Fruit fly (Drosophila melanogaster): Measurements from ENCODE around the gene CG42820.

CG42820 gene

DNA sequence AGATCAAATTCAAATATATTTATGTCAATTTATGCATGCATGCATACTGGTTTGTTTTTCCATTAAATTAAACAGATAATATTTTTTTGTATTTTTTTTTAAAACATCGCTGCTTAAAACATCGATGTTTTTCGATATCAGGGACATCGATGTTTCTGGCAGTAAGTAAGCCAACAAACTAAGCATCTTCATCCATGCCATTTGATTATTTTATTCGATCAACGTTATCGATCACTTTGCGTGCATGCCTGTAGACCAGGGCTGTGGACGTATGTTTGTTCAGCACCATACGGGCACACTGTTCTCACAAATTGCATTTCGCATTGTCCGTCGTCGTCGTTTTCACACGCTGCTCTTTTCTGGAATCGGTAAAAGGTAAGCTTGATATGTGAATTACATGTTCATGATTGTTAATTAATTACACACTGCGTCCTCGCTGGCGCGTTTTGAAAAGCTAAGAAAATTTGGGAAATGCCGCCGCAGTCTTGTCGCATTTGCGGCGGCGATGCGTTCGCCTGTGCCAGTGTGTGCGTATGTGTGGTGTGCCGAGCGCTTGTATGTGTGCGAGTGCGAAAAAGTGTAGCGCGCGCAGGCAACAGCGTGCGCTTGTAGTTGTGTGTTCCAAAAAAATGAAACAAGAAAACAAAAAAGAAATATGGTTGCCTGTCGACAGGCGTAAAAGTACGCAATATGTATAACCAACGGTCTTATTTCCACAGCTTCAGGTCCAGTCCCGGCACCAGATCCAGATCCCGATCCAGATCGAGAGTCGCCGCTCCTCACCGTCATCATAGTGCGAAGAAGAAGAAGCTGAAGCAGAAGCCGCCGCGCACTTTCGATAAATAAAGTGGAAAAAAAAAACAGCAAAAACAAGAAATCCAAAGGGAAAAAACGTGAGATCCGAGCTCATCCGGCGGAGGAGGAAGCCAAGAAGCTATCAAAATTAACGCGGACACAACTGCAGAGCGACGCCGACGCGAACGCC lies 11.4 kb upstream of the CG42820 start, which contains the start of gene emb (continued):
- no peak for TF ChIP-seq Smox (GFP tag; optimal IDR thresholded peaks at IDR 0.05)
- no peak for TF ChIP-seq CG8319 (GFP tag; optimal IDR thresholded peaks at IDR 0.05)
- peak; percentile 83 for TF ChIP-seq Eip78C (GFP tag)
- TF ChIP-seq achi (GFP tag; optimal IDR thresholded peaks at IDR 0.05), result no peak
- TF ChIP-seq CG11902 (GFP tag; optimal IDR thresholded peaks at IDR 0.05), result no peak
- no peak for TF ChIP-seq Sox102F (GFP tag; optimal IDR thresholded peaks at IDR 0.05)
- TF ChIP-seq Lpt (GFP tag; optimal IDR thresholded peaks at IDR 0.05), result no peak
- TF ChIP-seq CG8119 (GFP tag; IDR thresholded peaks at IDR 0.05), result peak; percentile 79
- peak; percentile 76 for TF ChIP-seq eg (GFP tag; IDR thresholded peaks at IDR 0.05)
- TF ChIP-seq net (GFP tag; optimal IDR thresholded peaks at IDR 0.05), result no peak
- TF ChIP-seq salr (GFP tag; optimal IDR thresholded peaks at IDR 0.05), result no peak
- TF ChIP-seq CG11294 (GFP tag; IDR thresholded peaks at IDR 0.05), result no peak
- peak; percentile 11 for TF ChIP-seq Blimp-1 (GFP tag; optimal IDR thresholded peaks at IDR 0.05)

dm6 chr2L:8402928-8403285 lies 10.7 kb upstream of the CG42820 start, which contains the start of gene fy:
fy (minus strand) TSS chr2L:8403280.
- TF ChIP-seq CG8319 (GFP tag; optimal IDR thresholded peaks at IDR 0.05) (no peak), Eip75B (GFP tag; optimal IDR thresholded peaks at IDR 0.05) (no peak), Eip78C (GFP tag) (no peak), OdsH (GFP tag; optimal IDR thresholded peaks at IDR 0.05) (no peak), CG9139 (GFP tag; optimal IDR thresholded peaks at IDR 0.05) (no peak), CG31627 (GFP tag; optimal IDR thresholded peaks at IDR 0.05) (no peak), CG32006 (GFP tag; optimal IDR thresholded peaks at IDR 0.05) (no peak), CG10631 (GFP tag; optimal IDR thresholded peaks at IDR 0.05) (no peak), CG6163 (GFP tag; IDR thresholded peaks at IDR 0.05) (no peak), topi (GFP tag; optimal IDR thresholded peaks at IDR 0.05) (no peak), acj6 (GFP tag; optimal IDR thresholded peaks at IDR 0.05) (no peak), salr (GFP tag; optimal IDR thresholded peaks at IDR 0.05) (no peak), CG4318 (GFP tag; optimal IDR thresholded peaks at IDR 0.05) (no peak), CG16779 (tag; optimal IDR thresholded peaks at IDR 0.05) (no peak), CG11294 (GFP tag; IDR thresholded peaks at IDR 0.05) (no peak)

dm6 chr2L:8399863-8400598 lies 7.8 kb upstream of the CG42820 start, which contains the start of gene CG31898:
CG31898 (plus strand) TSS chr2L:8400421.
- no peak for TF ChIP-seq CG11294 (GFP tag; IDR thresholded peaks at IDR 0.05)
- TF ChIP-seq CG3032 (tag; optimal IDR thresholded peaks at IDR 0.05), result no peak
- TF ChIP-seq vri (GFP tag; optimal IDR thresholded peaks at IDR 0.05), result peak; percentile 87
- no peak for TF ChIP-seq CG16779 (tag; optimal IDR thresholded peaks at IDR 0.05)
- TF ChIP-seq CG34406 (GFP tag; optimal IDR thresholded peaks at IDR 0.05), result no peak
- no peak for TF ChIP-seq CG10631 (GFP tag; optimal IDR thresholded peaks at IDR 0.05)

dm6 chr2L:8398721-8399120 lies 6.5 kb upstream of the CG42820 start, which contains the start of gene CG13386:
CG13386 (plus strand) TSS chr2L:8399021.
- no peak for TF ChIP-seq svp (GFP tag)
- TF ChIP-seq CG8119 (GFP tag; IDR thresholded peaks at IDR 0.05), result no peak
- no peak for TF ChIP-seq CG8319 (GFP tag; optimal IDR thresholded peaks at IDR 0.05)
- TF ChIP-seq topi (GFP tag; optimal IDR thresholded peaks at IDR 0.05), result no peak
- no peak for TF ChIP-seq fd85E (GFP tag; optimal IDR thresholded peaks at IDR 0.05)
- TF ChIP-seq esn (GFP tag; optimal IDR thresholded peaks at IDR 0.05), result no peak
- TF ChIP-seq vri (GFP tag; optimal IDR thresholded peaks at IDR 0.05), result no peak
- TF ChIP-seq CG4318 (GFP tag; optimal IDR thresholded peaks at IDR 0.05), result no peak
- TF ChIP-seq fkh (GFP tag; optimal IDR thresholded peaks at IDR 0.05), result no peak
- TF ChIP-seq CG3919 (GFP tag; optimal IDR thresholded peaks at IDR 0.05), result no peak
- no peak for TF ChIP-seq Sox14 (GFP tag; optimal IDR thresholded peaks at IDR 0.05)
- no peak for TF ChIP-seq Met (GFP tag; optimal IDR thresholded peaks at IDR 0.05)
- no peak for TF ChIP-seq ss (GFP tag; optimal IDR thresholded peaks at IDR 0.05)
- TF ChIP-seq CG15336 (GFP tag; IDR thresholded peaks at IDR 0.05), result no peak

All from whole organism, prepupa.